Worm (Caenorhabditis elegans) whole organism, late embryonic: ENCODE data around the gene srh-297.

Experiments
- C08G9.2 ChIP-seq: sonication (generic microtip); optimal IDR thresholded peaks from 2 replicates; lab custom pipeline; 2016; ENCODE audit warnings: mild to moderate bottlenecking, missing genetic modification characterization, moderate library complexity, missing compliant biosample characterization
- C38D4.7 ChIP-seq: fragments of 200-800 bp; sonication (Bioruptor generic); optimal IDR thresholded peaks from 2 replicates; lab custom pipeline; 2018; ENCODE audit warnings: mild to moderate bottlenecking, missing genetic modification characterization, moderate library complexity, missing compliant biosample characterization
- K09A11.1 ChIP-seq: sonication (generic microtip); optimal IDR thresholded peaks from 2 replicates; lab custom pipeline; 2017; ENCODE audit warnings: antibody characterized with exemption, mild to moderate bottlenecking, missing genetic modification characterization, missing compliant biosample characterization; ENCODE audit not compliant: insufficient read depth
- ceh-14 ChIP-seq: sonication (generic microtip); optimal IDR thresholded peaks from 2 replicates; lab custom pipeline; 2016; ENCODE audit warnings: missing genotype, missing genetic modification characterization, missing compliant biosample characterization
- ceh-18 ChIP-seq: sonication (generic microtip); optimal IDR thresholded peaks from 2 replicates; lab custom pipeline; 2016; ENCODE audit warnings: missing genetic modification characterization, missing compliant biosample characterization
- ceh-2 ChIP-seq: sonication (generic microtip); optimal IDR thresholded peaks from 2 replicates; lab custom pipeline; 2016; ENCODE audit warnings: missing genotype, missing genetic modification characterization, missing compliant biosample characterization
- ceh-22 ChIP-seq: sonication (generic microtip); optimal IDR thresholded peaks from 2 replicates; lab custom pipeline; 2017; ENCODE audit warnings: missing biosample characterization, missing genetic modification characterization
- ceh-30 ChIP-seq: fragments of 150-350 bp; optimal IDR thresholded peaks from 2 replicates; lab custom pipeline; 2014; ENCODE audit warnings: missing biosample characterization, missing genetic modification characterization
- ceh-31 ChIP-seq: sonication (generic microtip); optimal IDR thresholded peaks from 2 replicates; lab custom pipeline; 2016; ENCODE audit warnings: missing genetic modification characterization, missing compliant biosample characterization
- ceh-34 ChIP-seq: sonication (generic microtip); optimal IDR thresholded peaks from 2 replicates; lab custom pipeline; 2016; ENCODE audit warnings: mild to moderate bottlenecking, missing genetic modification characterization, missing compliant biosample characterization
- ceh-45 ChIP-seq: fragments of 200-800 bp; sonication (Bioruptor generic); IDR thresholded peaks from 2 replicates; pipeline ENCODE4 v1.3.6; 2022; ENCODE audit warnings: missing genetic modification reagents, missing genetic modification characterization, missing compliant biosample characterization
- ceh-48 ChIP-seq: sonication (generic microtip); optimal IDR thresholded peaks from 2 replicates; lab custom pipeline; 2016; ENCODE audit warnings: missing genetic modification characterization, inconsistent platforms, missing compliant biosample characterization
- ceh-6 ChIP-seq: fragments of 200-800 bp; sonication (Bioruptor generic); optimal IDR thresholded peaks from 2 replicates; lab custom pipeline; 2018; ENCODE audit warnings: mild to moderate bottlenecking, missing genetic modification characterization, missing compliant biosample characterization
- che-1 ChIP-seq: sonication (generic microtip); optimal IDR thresholded peaks from 2 replicates; lab custom pipeline; 2016; ENCODE audit warnings: mild to moderate bottlenecking, missing genetic modification characterization, missing compliant biosample characterization
- dmd-4 ChIP-seq: sonication (generic microtip); optimal IDR thresholded peaks from 2 replicates; lab custom pipeline; 2016; ENCODE audit warnings: borderline replicate concordance, missing genetic modification characterization, missing compliant biosample characterization
- dve-1 ChIP-seq: sonication (generic microtip); optimal IDR thresholded peaks from 2 replicates; lab custom pipeline; 2017; ENCODE audit warnings: antibody characterized with exemption, mild to moderate bottlenecking, missing genetic modification characterization, missing compliant biosample characterization
- elt-2 ChIP-seq: sonication (generic microtip); optimal IDR thresholded peaks from 2 replicates; lab custom pipeline; 2016; ENCODE audit warnings: missing genetic modification reagents, missing genetic modification characterization, missing compliant biosample characterization
- eyg-1 ChIP-seq: sonication (generic microtip); optimal IDR thresholded peaks from 2 replicates; lab custom pipeline; 2016; ENCODE audit warnings: missing genotype, missing genetic modification characterization, missing compliant biosample characterization
- fkh-10 ChIP-seq: fragments of 150-350 bp; optimal IDR thresholded peaks from 2 replicates; lab custom pipeline; 2014; ENCODE audit warnings: missing biosample characterization, missing genetic modification reagents, missing genetic modification characterization
- gmeb-2 ChIP-seq: sonication (generic microtip); optimal IDR thresholded peaks from 2 replicates; lab custom pipeline; 2016; ENCODE audit warnings: missing genetic modification characterization, inconsistent platforms, missing compliant biosample characterization
- hlh-6 ChIP-seq: sonication (generic microtip); optimal IDR thresholded peaks from 2 replicates; lab custom pipeline; 2016; ENCODE audit warnings: missing genotype, missing genetic modification characterization, missing compliant biosample characterization
- hlh-8 ChIP-seq: sonication (generic microtip); optimal IDR thresholded peaks from 2 replicates; lab custom pipeline; 2016; ENCODE audit warnings: missing genotype, missing genetic modification characterization, missing compliant biosample characterization
- lin-11 ChIP-seq: fragments of 200-800 bp; sonication (Bioruptor generic); optimal IDR thresholded peaks from 2 replicates; lab custom pipeline; 2018; ENCODE audit warnings: mild to moderate bottlenecking, missing genetic modification characterization, missing compliant biosample characterization
- madf-2 ChIP-seq: sonication (generic microtip); optimal IDR thresholded peaks from 2 replicates; lab custom pipeline; 2017; ENCODE audit warnings: missing genetic modification characterization, missing compliant biosample characterization
- mec-3 ChIP-seq: sonication (generic microtip); optimal IDR thresholded peaks from 2 replicates; lab custom pipeline; 2016; ENCODE audit warnings: borderline replicate concordance, missing genetic modification characterization, missing compliant biosample characterization
- nfya-1 ChIP-seq: sonication (generic microtip); optimal IDR thresholded peaks from 2 replicates; lab custom pipeline; 2017; ENCODE audit warnings: missing genetic modification characterization, mild to moderate bottlenecking, missing compliant biosample characterization, antibody characterized with exemption, moderate library complexity
- npax-4 ChIP-seq: sonication (generic microtip); optimal IDR thresholded peaks from 2 replicates; lab custom pipeline; 2016; ENCODE audit warnings: missing genetic modification characterization, missing compliant biosample characterization
- pax-1 ChIP-seq: fragments of 150-350 bp; optimal IDR thresholded peaks from 2 replicates; lab custom pipeline; 2014; ENCODE audit warnings: missing biosample characterization, missing genetic modification characterization
- pros-1 ChIP-seq: fragments of 150-350 bp; optimal IDR thresholded peaks from 2 replicates; lab custom pipeline; 2014; ENCODE audit warnings: missing biosample characterization, missing genetic modification reagents, missing genetic modification characterization
- ref-2 ChIP-seq: sonication (generic microtip); optimal IDR thresholded peaks from 2 replicates; lab custom pipeline; 2016; ENCODE audit warnings: missing genetic modification characterization, missing compliant biosample characterization
- sdc-2 ChIP-seq: sonication (generic microtip); optimal IDR thresholded peaks from 2 replicates; lab custom pipeline; 2016; ENCODE audit warnings: missing genotype, missing genetic modification characterization, missing compliant biosample characterization
- sox-4 ChIP-seq: sonication (generic microtip); optimal IDR thresholded peaks from 2 replicates; lab custom pipeline; 2017; ENCODE audit warnings: mild to moderate bottlenecking, missing genetic modification characterization, inconsistent platforms, missing compliant biosample characterization
- tbx-2 ChIP-seq: sonication (generic microtip); optimal IDR thresholded peaks from 2 replicates; lab custom pipeline; 2016; ENCODE audit warnings: missing genetic modification characterization, missing compliant biosample characterization
- tbx-7 ChIP-seq: sonication (generic microtip); optimal IDR thresholded peaks from 2 replicates; lab custom pipeline; 2016; ENCODE audit warnings: missing genotype, missing genetic modification characterization, missing compliant biosample characterization
- ttx-3 ChIP-seq: sonication (generic microtip); optimal IDR thresholded peaks from 2 replicates; lab custom pipeline; 2016; ENCODE audit warnings: missing genetic modification reagents, missing genetic modification characterization, missing compliant biosample characterization
- unc-3 ChIP-seq, 2 experiments: fragments of 200-800 bp in 1 of 2; sonication (Bioruptor generic) in 1 of 2; sonication (generic microtip) in 1 of 2; conservative IDR thresholded peaks in 1 of 2; optimal IDR thresholded peaks in 1 of 2; 2 replicates each; pipeline versions ENCODE4 v1.3.6 to Lab custom; 2016 to 2022; ENCODE audit warnings: missing compliant biosample characterization in 2 of 2, missing genetic modification characterization in 2 of 2, missing genetic modification reagents in 1 of 2
- unc-55 ChIP-seq: sonication (generic microtip); optimal IDR thresholded peaks from 2 replicates; lab custom pipeline; 2017; ENCODE audit warnings: missing biosample characterization, missing genetic modification reagents, missing genetic modification characterization
- unc-86 ChIP-seq: sonication (generic microtip); optimal IDR thresholded peaks from 2 replicates; lab custom pipeline; 2016; ENCODE audit warnings: missing genetic modification characterization, missing compliant biosample characterization

Gene srh-297

DNA sequence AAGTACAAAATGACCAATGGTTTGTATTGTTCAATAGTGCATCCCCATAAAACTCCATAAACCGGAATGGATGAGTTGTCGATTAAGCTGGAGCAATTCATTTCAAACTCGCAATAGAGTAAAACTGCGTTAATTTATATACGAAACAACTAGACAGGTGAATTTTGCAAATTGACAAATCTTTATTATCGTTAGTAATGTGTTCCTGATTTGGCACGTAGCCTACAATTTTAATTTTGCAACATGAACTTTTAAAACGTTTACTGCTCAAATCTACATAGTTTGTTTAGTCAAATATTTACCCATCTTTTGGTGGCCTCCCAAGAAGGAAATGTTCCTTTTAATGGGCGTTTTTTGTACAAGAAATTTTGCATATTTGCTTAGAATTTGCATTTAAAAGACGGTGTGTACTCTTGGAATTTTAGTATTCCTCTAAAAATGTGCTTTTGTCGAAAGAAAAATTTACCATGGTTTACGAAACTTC is 6.8 kb upstream of the srh-297 start, which contains the start of the genes srz-67 and C17F4.11:
srz-67 (minus strand) TSS at position 101 of the 484 bp plus-strand sequence.
C17F4.11 (plus strand) TSS at position 434 of the 484 bp plus-strand sequence.
- TF ChIP-seq elt-2 (tag; lab: Kevin White, UChicago) (no peak), dve-1 (tag; lab: Kevin White, UChicago) (no peak)

DNA sequence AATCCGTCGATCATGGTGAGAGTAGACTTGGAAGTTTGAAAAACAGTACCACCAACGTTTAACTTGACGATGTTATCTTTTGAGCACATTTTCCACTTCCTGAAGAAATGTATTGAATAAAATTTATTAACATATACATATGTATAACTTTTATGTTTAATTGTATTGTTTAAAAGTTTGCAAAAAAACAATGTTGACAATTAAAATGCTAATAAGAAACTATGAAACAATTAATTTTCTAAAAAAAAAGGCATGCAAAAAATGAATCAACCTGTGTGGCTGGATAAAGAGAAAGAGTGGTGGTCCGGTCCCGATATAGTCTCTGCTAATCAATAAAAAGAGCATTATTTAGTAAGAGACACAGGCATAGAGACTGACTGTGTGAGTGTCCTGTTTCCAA is 4.4 kb upstream of the srh-297 start, which contains the start of gene C17F4.8:
C17F4.8 (minus strand) TSS at position 101 of the 400 bp plus-strand sequence.
- TF ChIP-seq tbx-2 (tag; lab: Kevin White, UChicago) (no peak), hlh-8 (tag; lab: Kevin White, UChicago) (no peak), ceh-31 (no peak), C08G9.2 (tag; lab: Kevin White, UChicago) (no peak), pax-1 (tag; lab: Kevin White, UChicago) (no peak), ceh-2 (no peak), C38D4.7 (GFP tag; lab: Kevin White, UChicago) (no peak), unc-86 (tag; lab: Kevin White, UChicago) (no peak), pros-1 (tag; lab: Kevin White, UChicago) (no peak), fkh-10 (GFP tag; lab: Kevin White, UChicago) (no peak), ceh-45 (GFP tag; lab: Robert Waterston, UW) (no peak), sox-4 (tag; lab: Kevin White, UChicago) (no peak), ceh-34 (tag; lab: Kevin White, UChicago) (no peak), lin-11 (no peak), K09A11.1 (tag; lab: Kevin White, UChicago) (no peak), ref-2 (tag; lab: Kevin White, UChicago) (no peak), dve-1 (tag; lab: Kevin White, UChicago) (no peak)

ce11 chrII:3225780-3226179 is 4.5 kb downstream of the srh-297 start, which contains the start of gene ZC239.17:
Gene ZC239.17 (minus strand): TSS chrII:3225880.
- no peak for TF ChIP-seq unc-3 (GFP tag; conservative IDR thresholded peaks at IDR 0.05; lab: Robert Waterston, UW)
- TF ChIP-seq unc-3 (tag; optimal IDR thresholded peaks at IDR 0.05; lab: Kevin White, UChicago), result no peak
- TF ChIP-seq K09A11.1 (tag; lab: Kevin White, UChicago), result no peak
- TF ChIP-seq mec-3 (tag; lab: Kevin White, UChicago), result no peak

DNA sequence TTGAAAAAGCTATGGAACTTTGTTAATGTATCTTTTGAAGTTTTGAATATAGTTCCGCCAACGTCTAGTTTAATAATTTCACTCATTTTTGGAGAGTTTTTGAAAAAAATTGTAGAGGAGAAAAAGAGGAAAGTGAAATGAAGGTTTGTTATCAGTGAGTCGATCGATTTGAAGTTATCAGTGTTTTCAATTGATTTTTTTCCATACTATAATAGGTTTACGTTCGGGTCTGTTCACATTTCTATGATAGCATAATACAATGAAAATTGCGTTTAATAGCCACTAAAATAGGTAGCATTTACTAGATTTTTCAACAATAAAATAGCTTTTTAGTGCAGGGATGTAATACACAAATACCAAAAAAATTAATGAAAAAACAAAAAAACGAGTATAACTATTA is 5.1 kb downstream of the srh-297 start, which contains the start of gene ZC239.16:
ZC239.16 (minus strand) TSS at position 120 of the 400 bp plus-strand sequence.
- no peak for TF ChIP-seq ceh-31
- TF ChIP-seq hlh-8 (tag; lab: Kevin White, UChicago), result no peak
- TF ChIP-seq ceh-14 (tag; lab: Kevin White, UChicago), result no peak
- no peak for TF ChIP-seq dve-1 (tag; lab: Kevin White, UChicago)
- no peak for TF ChIP-seq ceh-45 (GFP tag; lab: Robert Waterston, UW)
- no peak for TF ChIP-seq ttx-3 (tag; lab: Kevin White, UChicago)
- no peak for TF ChIP-seq lin-11
- no peak for TF ChIP-seq nfya-1

- TF ChIP-seq che-1 (tag; lab: Kevin White, UChicago) (no peak), tbx-7 (tag; lab: Kevin White, UChicago) (no peak), eyg-1 (tag; lab: Kevin White, UChicago) (no peak), elt-2 (tag; lab: Kevin White, UChicago) (no peak), ceh-2 (no peak), unc-55 (GFP tag; lab: Kevin White, UChicago) (no peak), gmeb-2 (tag; lab: Kevin White, UChicago) (no peak), ceh-18 (tag; lab: Kevin White, UChicago) (no peak)
These were observed 5.7 kb downstream of the srh-297 start, which contains the start of gene ZC239.15 for ce11 chrII:3224631-3225030. Gene ZC239.15 (minus strand): TSS chrII:3224731.

DNA sequence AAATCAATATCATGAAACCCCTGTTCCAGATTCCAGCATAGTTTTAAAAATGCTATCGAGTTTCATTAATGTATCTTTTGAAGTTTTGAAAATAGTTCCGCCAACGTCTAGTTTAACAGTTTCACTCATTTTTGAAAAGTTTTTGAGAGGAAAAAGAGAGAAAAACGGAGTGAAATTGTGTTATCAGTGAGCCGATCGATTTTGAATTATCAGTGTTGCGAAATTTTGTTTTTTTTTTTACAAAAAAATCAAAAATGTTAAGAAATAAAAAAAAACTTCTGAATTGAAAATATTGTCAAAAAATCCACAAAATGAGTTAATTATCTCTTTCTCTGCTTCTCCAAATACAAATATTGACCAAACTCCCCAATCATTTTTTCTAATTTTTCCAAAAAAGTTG is 7.6 kb downstream of the srh-297 start, which contains the start of gene ZC239.13:
ZC239.13 (minus strand) TSS at position 154 of the 400 bp plus-strand sequence.
- TF ChIP-seq npax-4 (tag; lab: Kevin White, UChicago) (no peak), ceh-6 (GFP tag; lab: Kevin White, UChicago) (no peak), ttx-3 (tag; lab: Kevin White, UChicago) (no peak), pros-1 (tag; lab: Kevin White, UChicago) (no peak), unc-55 (GFP tag; lab: Kevin White, UChicago) (no peak), ceh-31 (no peak), madf-2 (no peak), sdc-2 (tag; lab: Kevin White, UChicago) (no peak), mec-3 (tag; lab: Kevin White, UChicago) (no peak), ceh-48 (tag; lab: Kevin White, UChicago) (no peak), elt-2 (tag; lab: Kevin White, UChicago) (no peak), dmd-4 (tag; lab: Kevin White, UChicago) (no peak), hlh-6 (no peak), ceh-30 (tag; lab: Kevin White, UChicago) (no peak), nfya-1 (no peak), ceh-22 (no peak)
